Fruit fly (Drosophila melanogaster): Measurements from ENCODE around the gene Etl1.

Gene Etl1

dm6 chr2L:9956993-9957652, 44.7 kb upstream of the Etl1 start, which contains the start of the genes CG4658 and CG5846 (continued):
- TF ChIP-seq Dif (GFP tag; optimal IDR thresholded peaks at IDR 0.05; ENCODE audit: partially characterized antibody) = no peak

DNA sequence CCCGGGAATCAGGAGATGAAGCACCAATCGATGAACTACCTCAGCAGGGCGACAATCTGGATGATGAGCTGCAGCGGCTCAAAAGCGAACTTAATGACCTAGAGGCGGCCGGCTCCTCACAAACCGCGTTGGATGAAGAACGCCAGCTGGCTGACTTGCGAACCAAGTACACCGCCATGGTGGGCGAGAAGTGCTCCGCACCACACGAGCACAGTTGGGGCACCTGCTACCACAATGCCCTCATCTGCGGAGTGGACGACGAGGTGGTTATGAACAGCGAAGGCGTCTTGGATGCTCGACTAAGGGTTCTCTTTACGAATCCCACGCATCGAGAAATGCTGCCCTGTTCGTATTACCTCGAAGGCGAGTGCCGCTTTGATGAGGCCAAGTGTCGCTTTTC, 42.3 kb upstream of the Etl1 start:
- no peak for TF ChIP-seq sage (GFP tag; optimal IDR thresholded peaks at IDR 0.05)
- TF ChIP-seq woc (GFP tag; optimal IDR thresholded peaks at IDR 0.05) = no peak
- TF ChIP-seq pan (optimal IDR thresholded peaks at IDR 0.05) = no peak
- TF ChIP-seq ey (GFP tag; optimal IDR thresholded peaks at IDR 0.05) = no peak
- no peak for TF ChIP-seq tai (GFP tag; optimal IDR thresholded peaks at IDR 0.05)
- no peak for TF ChIP-seq Mio (GFP tag; optimal IDR thresholded peaks at IDR 0.05)
- no peak for TF ChIP-seq Sp1 (GFP tag; optimal IDR thresholded peaks at IDR 0.05)
- no peak for TF ChIP-seq rgr (GFP tag; optimal IDR thresholded peaks at IDR 0.05)
- no peak for TF ChIP-seq N (GFP tag; optimal IDR thresholded peaks at IDR 0.05)
- no peak for TF ChIP-seq h (GFP tag; optimal IDR thresholded peaks at IDR 0.05)
- TF ChIP-seq HLH106 (tag; optimal IDR thresholded peaks at IDR 0.05) = no peak
- TF ChIP-seq Rel (GFP tag; optimal IDR thresholded peaks at IDR 0.05) = no peak
- no peak for TF ChIP-seq Rel (tag; optimal IDR thresholded peaks at IDR 0.05)
- no peak for TF ChIP-seq dmrt93B (GFP tag; optimal IDR thresholded peaks at IDR 0.05)
- TF ChIP-seq jim (GFP tag; optimal IDR thresholded peaks at IDR 0.05) = no peak
- no peak for TF ChIP-seq Jra (GFP tag; optimal IDR thresholded peaks at IDR 0.05)
- no peak for TF ChIP-seq Hnf4 (GFP tag; optimal IDR thresholded peaks at IDR 0.05)

DNA sequence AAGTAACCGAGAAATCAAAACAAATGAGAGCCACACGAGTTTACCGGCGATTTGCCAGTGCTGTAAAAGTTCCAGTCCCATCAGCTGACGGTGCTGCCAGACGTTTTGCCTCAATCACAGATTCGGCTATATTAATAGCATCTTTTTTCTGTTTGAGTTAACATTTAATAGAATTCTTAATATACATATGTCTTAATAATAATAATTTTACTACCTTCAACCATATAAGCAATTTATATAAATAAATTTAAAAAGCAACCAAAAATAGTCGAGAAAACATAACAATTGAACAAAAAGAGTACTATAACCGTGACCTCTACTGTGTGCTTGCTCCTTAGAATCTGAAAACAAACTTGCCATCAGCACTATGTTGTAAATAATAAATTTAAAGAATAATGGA, 41.7 kb upstream of the Etl1 start, which contains the start of the genes CG13126 and CG4709:
Gene CG13126 (minus strand): TSS at position 63 of the 400 bp plus-strand sequence.
Gene CG4709 (plus strand): TSS at position 207 of the 400 bp plus-strand sequence.
- TF ChIP-seq ey (GFP tag; optimal IDR thresholded peaks at IDR 0.05) = peak; percentile 75
- peak; percentile 89 for TF ChIP-seq OdsH (GFP tag; optimal IDR thresholded peaks at IDR 0.05)
- peak; percentile 71 for TF ChIP-seq br (GFP tag; optimal IDR thresholded peaks at IDR 0.05)
- TF ChIP-seq lola (GFP tag; optimal IDR thresholded peaks at IDR 0.05) = no peak
- peak; percentile 27 for TF ChIP-seq Rel (GFP tag; optimal IDR thresholded peaks at IDR 0.05)
- peak; percentile 77 for TF ChIP-seq Rel (tag; optimal IDR thresholded peaks at IDR 0.05)
- peak; percentile 58 for TF ChIP-seq dsf (GFP tag; optimal IDR thresholded peaks at IDR 0.05; ENCODE audit: borderline replicate concordance)
- TF ChIP-seq GATAd (GFP tag; optimal IDR thresholded peaks at IDR 0.05) = peak; percentile 54
- peak; percentile 85 for TF ChIP-seq woc (GFP tag; optimal IDR thresholded peaks at IDR 0.05)
- no peak for TF ChIP-seq Dif (GFP tag; optimal IDR thresholded peaks at IDR 0.05; ENCODE audit: partially characterized antibody)
- no peak for TF ChIP-seq Hr78 (GFP tag; optimal IDR thresholded peaks at IDR 0.05)
- peak; percentile 77 for TF ChIP-seq sv (GFP tag; optimal IDR thresholded peaks at IDR 0.05)
- no peak for TF ChIP-seq dl (GFP tag; optimal IDR thresholded peaks at IDR 0.05; ENCODE audit: insufficient read depth in 1 of 2, partially characterized antibody in 2 of 2)
- peak; percentile 81 for TF ChIP-seq Hnf4 (GFP tag; optimal IDR thresholded peaks at IDR 0.05)
- peak; percentile 79 for TF ChIP-seq fru (GFP tag; optimal IDR thresholded peaks at IDR 0.05)
- peak; percentile 91 for TF ChIP-seq h (GFP tag; optimal IDR thresholded peaks at IDR 0.05)
- no peak for TF ChIP-seq Mio (GFP tag; optimal IDR thresholded peaks at IDR 0.05)
- TF ChIP-seq jim (GFP tag; optimal IDR thresholded peaks at IDR 0.05) = no peak
- TF ChIP-seq Myc (optimal IDR thresholded peaks at IDR 0.05) = peak; percentile 32
- TF ChIP-seq Hr83 (GFP tag; optimal IDR thresholded peaks at IDR 0.05; ENCODE audit: poor library complexity, severe bottlenecking) = peak; percentile 73
- peak; percentile 95 for TF ChIP-seq HLH106 (tag; optimal IDR thresholded peaks at IDR 0.05)
- peak in 1 of 2 experiments; percentile 92 for TF ChIP-seq foxo (GFP tag; optimal IDR thresholded peaks at IDR 0.05)
- TF ChIP-seq tai (GFP tag; optimal IDR thresholded peaks at IDR 0.05) = no peak
- TF ChIP-seq psq (GFP tag; optimal IDR thresholded peaks at IDR 0.05) = peak; percentile 87
- TF ChIP-seq Dfd (GFP tag; optimal IDR thresholded peaks at IDR 0.05) = no peak
- TF ChIP-seq CrebA (GFP tag; optimal IDR thresholded peaks at IDR 0.05; ENCODE audit: borderline replicate concordance) = no peak
- peak; percentile 79 for TF ChIP-seq dmrt93B (GFP tag; optimal IDR thresholded peaks at IDR 0.05)
- TF ChIP-seq CG9705 (GFP tag; optimal IDR thresholded peaks at IDR 0.05) = peak; percentile 69
- TF ChIP-seq sage (GFP tag; optimal IDR thresholded peaks at IDR 0.05) = peak; percentile 85
- TF ChIP-seq usp (GFP tag; optimal IDR thresholded peaks at IDR 0.05) = no peak
- peak; percentile 94 for TF ChIP-seq Sp1 (GFP tag; optimal IDR thresholded peaks at IDR 0.05)
- TF ChIP-seq Vsx2 (GFP tag; optimal IDR thresholded peaks at IDR 0.05; ENCODE audit: partially characterized antibody) = no peak
- TF ChIP-seq CG32264 (GFP tag; optimal IDR thresholded peaks at IDR 0.05) = no peak
- TF ChIP-seq rgr (GFP tag; optimal IDR thresholded peaks at IDR 0.05) = peak; percentile 93
- TF ChIP-seq Abd-B (GFP tag; optimal IDR thresholded peaks at IDR 0.05) = no peak
- no peak for TF ChIP-seq pan (optimal IDR thresholded peaks at IDR 0.05)
- no peak for TF ChIP-seq N (GFP tag; optimal IDR thresholded peaks at IDR 0.05)
- TF ChIP-seq Jra (GFP tag; optimal IDR thresholded peaks at IDR 0.05) = peak; percentile 42
- peak; percentile 93 for TF ChIP-seq brk (GFP tag; optimal IDR thresholded peaks at IDR 0.05)

Data from whole organism, wandering third instar larva.